Worm (Caenorhabditis elegans): Measurements from ENCODE around the gene sams-1.

sams-1 gene

DNA sequence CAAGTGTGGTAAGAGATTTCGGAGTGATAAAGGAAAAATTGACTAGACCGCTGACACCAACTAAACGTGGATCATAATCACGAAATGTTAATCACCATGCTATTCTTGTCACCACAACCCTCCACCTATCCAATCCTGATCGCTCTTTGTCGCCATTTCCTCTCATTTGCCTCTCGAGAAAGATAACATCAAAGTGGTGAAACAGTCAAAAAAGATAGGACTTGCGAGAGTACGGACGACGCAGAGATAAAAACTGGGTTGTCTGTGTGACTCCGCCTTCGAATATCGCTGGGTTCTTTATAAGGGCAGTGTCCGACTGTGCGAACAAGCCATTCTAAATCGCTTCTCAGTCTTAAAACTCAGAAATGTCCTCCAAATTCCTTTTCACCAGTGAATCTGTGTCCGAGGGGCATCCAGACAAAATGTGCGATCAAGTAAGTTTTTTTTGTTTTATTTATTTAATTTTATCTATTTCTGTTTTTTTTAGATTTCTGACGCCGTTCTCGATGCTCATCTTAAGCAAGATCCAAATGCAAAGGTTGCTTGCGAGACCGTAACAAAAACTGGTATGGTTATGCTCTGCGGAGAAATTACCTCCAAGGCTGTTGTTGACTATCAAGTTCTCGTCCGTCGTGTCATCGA is at the start of gene sams-1:
Gene sams-1, plus strand, starts transcription at position 300 of the 642 bp plus-strand sequence.
- TF ChIP-seq nfya-1 (tag; optimal IDR thresholded peaks at IDR 0.05) (peak; percentile 46), rnt-1 (tag; optimal IDR thresholded peaks at IDR 0.05) (peak; percentile 4), fax-1 (tag; optimal IDR thresholded peaks at IDR 0.05) (no peak), ceh-18 (tag; optimal IDR thresholded peaks at IDR 0.05) (no peak), fkh-6 (tag; optimal IDR thresholded peaks at IDR 0.05) (no peak)

ce11 chrX:11916705-11917104 is 49.1 kb upstream of the sams-1 start, which contains the start of gene Y62H9A.13:
Gene Y62H9A.13, plus strand, starts transcription at chrX:11917005.
- TF ChIP-seq pqm-1 (tag; optimal IDR thresholded peaks at IDR 0.05) (no peak), syd-9 (tag; optimal IDR thresholded peaks at IDR 0.05) (no peak), fkh-6 (tag; optimal IDR thresholded peaks at IDR 0.05) (no peak), ceh-14 (tag; optimal IDR thresholded peaks at IDR 0.05) (no peak), pros-1 (tag; optimal IDR thresholded peaks at IDR 0.05) (no peak), sox-2 (GFP tag; IDR thresholded peaks at IDR 0.05) (no peak), sox-4 (tag; optimal IDR thresholded peaks at IDR 0.05) (no peak), ceh-9 (tag; optimal IDR thresholded peaks at IDR 0.05) (no peak), eyg-1 (tag; optimal IDR thresholded peaks at IDR 0.05) (no peak), ets-4 (tag; optimal IDR thresholded peaks at IDR 0.05) (no peak), tbx-7 (tag; optimal IDR thresholded peaks at IDR 0.05) (no peak), che-1 (tag; optimal IDR thresholded peaks at IDR 0.05) (no peak), ceh-22 (tag; optimal IDR thresholded peaks at IDR 0.05) (no peak), C08G9.2 (tag; optimal IDR thresholded peaks at IDR 0.05) (no peak)

ce11 chrX:11917994-11918393 is 47.8 kb upstream of the sams-1 start, which contains the start of gene Y62H9A.16:
Gene Y62H9A.16, plus strand, starts transcription at chrX:11918294.
- TF ChIP-seq Y22D7AL.16 (tag; optimal IDR thresholded peaks at IDR 0.05) (no peak), ceh-14 (tag; optimal IDR thresholded peaks at IDR 0.05) (no peak), pag-3 (tag; optimal IDR thresholded peaks at IDR 0.05; ENCODE audit: borderline replicate concordance) (no peak), pax-1 (tag; optimal IDR thresholded peaks at IDR 0.05) (no peak)

DNA sequence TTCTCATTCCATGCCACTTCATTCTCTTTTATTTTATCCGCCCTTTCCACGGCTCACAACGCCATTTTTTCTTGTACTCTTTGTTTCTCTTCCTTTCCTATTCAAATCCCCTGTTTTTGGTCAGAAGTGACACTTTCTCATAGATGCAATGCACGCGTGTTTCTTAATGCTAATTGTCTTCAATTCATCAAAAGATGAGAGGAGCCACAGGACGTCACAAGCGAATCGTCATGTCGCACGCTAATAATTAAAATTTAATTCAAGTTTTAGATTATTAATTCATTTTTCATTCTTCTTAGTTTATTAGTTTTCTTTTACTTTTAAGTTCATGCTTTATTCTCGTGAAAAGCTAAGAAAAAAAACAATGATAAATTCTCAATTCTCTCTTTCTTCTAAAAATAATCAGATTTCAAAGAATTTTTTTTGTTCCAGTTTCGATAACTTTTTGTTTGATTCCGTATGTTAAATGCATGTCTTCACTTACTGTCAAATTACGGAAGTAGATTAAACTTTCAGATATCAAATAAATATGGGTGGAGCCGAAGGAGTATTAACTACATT is 45.0 kb upstream of the sams-1 start, which contains the start of gene Y62H9A.14:
Gene Y62H9A.14, plus strand, starts transcription at position 511 of the 561 bp plus-strand sequence.
- no peak for TF ChIP-seq pha-2 (tag; optimal IDR thresholded peaks at IDR 0.05)
- TF ChIP-seq sox-4 (tag; optimal IDR thresholded peaks at IDR 0.05), result no peak
- TF ChIP-seq pax-1 (tag; optimal IDR thresholded peaks at IDR 0.05), result no peak
- no peak for TF ChIP-seq rnt-1 (tag; optimal IDR thresholded peaks at IDR 0.05)
- TF ChIP-seq gmeb-2 (tag; optimal IDR thresholded peaks at IDR 0.05), result no peak
- no peak for TF ChIP-seq ceh-22 (tag; optimal IDR thresholded peaks at IDR 0.05)
- TF ChIP-seq ceh-30 (tag; optimal IDR thresholded peaks at IDR 0.05), result no peak
- no peak for TF ChIP-seq pqm-1 (tag; optimal IDR thresholded peaks at IDR 0.05)
- TF ChIP-seq ets-4 (tag; optimal IDR thresholded peaks at IDR 0.05), result no peak
- no peak for TF ChIP-seq hlh-8 (tag; optimal IDR thresholded peaks at IDR 0.05)
- TF ChIP-seq lin-11 (tag; optimal IDR thresholded peaks at IDR 0.05), result no peak
- TF ChIP-seq ref-2 (tag; optimal IDR thresholded peaks at IDR 0.05), result no peak
- TF ChIP-seq ceh-34 (tag; optimal IDR thresholded peaks at IDR 0.05), result no peak
- TF ChIP-seq C08G9.2 (tag; optimal IDR thresholded peaks at IDR 0.05), result no peak
- no peak for TF ChIP-seq tbx-7 (tag; optimal IDR thresholded peaks at IDR 0.05)
- no peak for TF ChIP-seq mec-3 (tag; optimal IDR thresholded peaks at IDR 0.05; ENCODE audit: borderline replicate concordance)
- no peak for TF ChIP-seq che-1 (tag; optimal IDR thresholded peaks at IDR 0.05)
- TF ChIP-seq nhr-232 (tag; optimal IDR thresholded peaks at IDR 0.05), result no peak

- TF ChIP-seq ahr-1 (tag; optimal IDR thresholded peaks at IDR 0.05) (no peak), ref-2 (tag; optimal IDR thresholded peaks at IDR 0.05) (peak; percentile 9), nhr-232 (tag; optimal IDR thresholded peaks at IDR 0.05) (no peak), nhr-11 (tag; optimal IDR thresholded peaks at IDR 0.05) (no peak), sdc-2 (tag; optimal IDR thresholded peaks at IDR 0.05) (peak; percentile 97), sox-2 (GFP tag; IDR thresholded peaks at IDR 0.05) (no peak)
Measured at ce11 chrX:11924158-11924557, 41.6 kb upstream of the sams-1 start, which contains the start of gene F55G7.1. Gene F55G7.1, plus strand, starts transcription at chrX:11924433.

Data from whole organism, late embryonic.